Fruit fly (Drosophila melanogaster) whole organism, embryonic: ENCODE measurements around the gene Drsl1.

Source experiments
- Aef1 ChIP-seq: fragments of 200-800 bp; sonication (Bioruptor generic); IDR thresholded peaks from 3 replicates; pipeline ENCODE4 v1.3.6; 2022; ENCODE audit warnings: missing biosample characterization, missing genetic modification characterization
- Atf3 ChIP-seq: fragments of 200-800 bp; sonication (Bioruptor generic); optimal IDR thresholded peaks from 3 replicates; lab custom pipeline; 2016; ENCODE audit warnings: missing biosample characterization, missing genetic modification characterization
- Bgb ChIP-seq: fragments of 200-800 bp; sonication (Bioruptor generic); IDR thresholded peaks from 2 replicates; pipeline ENCODE4 v1.3.6; 2022; ENCODE audit warnings: missing biosample characterization, missing genetic modification characterization; ENCODE audit not compliant: partially characterized antibody
- BtbVII ChIP-seq: fragments of 200-800 bp; sonication (Bioruptor generic); optimal IDR thresholded peaks from 3 replicates; lab custom pipeline; 2017; ENCODE audit warnings: missing biosample characterization, mild to moderate bottlenecking, missing genetic modification characterization
- CG12104 ChIP-seq: fragments of 200-800 bp; sonication (Bioruptor generic); optimal IDR thresholded peaks from 3 replicates; lab custom pipeline; 2016; ENCODE audit warnings: missing biosample characterization, missing genetic modification characterization
- CG13775 ChIP-seq: fragments of 200-800 bp; sonication (Bioruptor generic); optimal IDR thresholded peaks from 3 replicates; lab custom pipeline; 2017; ENCODE audit warnings: missing biosample characterization, mild to moderate bottlenecking, missing genetic modification characterization
- CG14710 ChIP-seq: fragments of 200-800 bp; sonication (Bioruptor generic); optimal IDR thresholded peaks from 3 replicates; lab custom pipeline; 2019; ENCODE audit warnings: missing biosample characterization, mild to moderate bottlenecking, missing genetic modification characterization, moderate library complexity
- CG15479 ChIP-seq: fragments of 200-800 bp; sonication (Bioruptor generic); optimal IDR thresholded peaks from 3 replicates; lab custom pipeline; 2019; ENCODE audit warnings: missing biosample characterization, mild to moderate bottlenecking, missing genetic modification characterization, moderate library complexity
- CG1602 ChIP-seq: fragments of 200-800 bp; sonication (Bioruptor generic); optimal IDR thresholded peaks from 3 replicates; lab custom pipeline; 2016; ENCODE audit warnings: missing biosample characterization, missing genetic modification characterization
- CG17361 ChIP-seq: fragments of 200-800 bp; sonication (Bioruptor generic); IDR thresholded peaks from 3 replicates; pipeline ENCODE4 v1.3.6; 2022; ENCODE audit warnings: missing biosample characterization, missing genetic modification characterization
- CG17385 ChIP-seq: fragments of 200-800 bp; sonication (Bioruptor generic); optimal IDR thresholded peaks from 3 replicates; lab custom pipeline; 2018; ENCODE audit warnings: missing biosample characterization, mild to moderate bottlenecking, missing genetic modification characterization
- CG3847 ChIP-seq: fragments of 200-800 bp; sonication (Bioruptor generic); IDR thresholded peaks from 2 replicates; pipeline ENCODE4 v1.3.6; 2022; ENCODE audit warnings: missing biosample characterization, missing genetic modification characterization
- CG4282 ChIP-seq: fragments of 200-800 bp; sonication (Bioruptor generic); optimal IDR thresholded peaks from 2 replicates; lab custom pipeline; 2016; ENCODE audit warnings: missing biosample characterization, missing genetic modification characterization
- CG5180 ChIP-seq: fragments of 200-800 bp; sonication (Bioruptor generic); optimal IDR thresholded peaks from 3 replicates; lab custom pipeline; 2017; ENCODE audit warnings: missing biosample characterization, missing genetic modification characterization, mild to moderate bottlenecking, moderate library complexity, missing genetic modification reagents
- CG6689 ChIP-seq: fragments of 200-800 bp; sonication (Bioruptor generic); IDR thresholded peaks from 2 replicates; pipeline ENCODE4 v1.3.6; 2022; ENCODE audit warnings: missing biosample characterization, missing genetic modification characterization
- CG8765 ChIP-seq: fragments of 200-800 bp; sonication (Bioruptor generic); IDR thresholded peaks from 2 replicates; pipeline ENCODE4 v1.3.6; 2022; ENCODE audit warnings: missing biosample characterization, missing genetic modification characterization
- CG9817 ChIP-seq: fragments of 200-800 bp; sonication (Bioruptor generic); optimal IDR thresholded peaks from 2 replicates; lab custom pipeline; 2018; ENCODE audit warnings: missing biosample characterization, mild to moderate bottlenecking, missing genetic modification characterization, moderate library complexity
- CG9876 ChIP-seq: fragments of 200-800 bp; sonication (Bioruptor generic); optimal IDR thresholded peaks from 2 replicates; lab custom pipeline; 2016; ENCODE audit warnings: missing biosample characterization, missing genetic modification characterization
- Chrac-16 ChIP-seq: fragments of 200-800 bp; sonication (Bioruptor generic); optimal IDR thresholded peaks from 3 replicates; lab custom pipeline; 2016; ENCODE audit warnings: missing biosample characterization, missing genetic modification characterization
- Ets65A ChIP-seq: fragments of 200-800 bp; sonication (Bioruptor generic); peaks from one replicate; lab custom pipeline; 2016; ENCODE audit warnings: missing biosample characterization, missing genetic modification characterization
- HLH3B ChIP-seq: fragments of 200-800 bp; sonication (Bioruptor generic); IDR thresholded peaks from 2 replicates; pipeline ENCODE4 v1.3.6; 2022; ENCODE audit warnings: missing biosample characterization, missing genetic modification characterization
- MBD-R2 ChIP-seq: fragments of 200-800 bp; sonication (Bioruptor generic); IDR thresholded peaks from 2 replicates; pipeline ENCODE4 v1.3.6; 2022; ENCODE audit warnings: missing biosample characterization, missing genetic modification characterization
- MTF-1 ChIP-seq: fragments of 200-800 bp; sonication (Bioruptor generic); optimal IDR thresholded peaks from 2 replicates; lab custom pipeline; 2018; ENCODE audit warnings: missing biosample characterization, mild to moderate bottlenecking, missing genetic modification characterization, borderline replicate concordance
- Mad ChIP-seq: fragments of 200-800 bp; sonication (Bioruptor generic); optimal IDR thresholded peaks from 2 replicates; lab custom pipeline; 2016; ENCODE audit warnings: missing biosample characterization, missing genetic modification characterization
- Max ChIP-seq: fragments of 200-800 bp; sonication (Bioruptor generic); optimal IDR thresholded peaks from 2 replicates; lab custom pipeline; 2016; ENCODE audit warnings: missing biosample characterization, mild to moderate bottlenecking, missing genetic modification characterization
- Med ChIP-seq: fragments of 200-800 bp; sonication (Bioruptor generic); peaks from one replicate; lab custom pipeline; 2016; ENCODE audit warnings: missing biosample characterization, missing genetic modification characterization, mild to moderate bottlenecking, inconsistent platforms, moderate library complexity
- Oaz ChIP-seq: fragments of 200-800 bp; sonication (Bioruptor generic); IDR thresholded peaks from 2 replicates; pipeline ENCODE4 v1.3.6; 2022; ENCODE audit warnings: missing biosample characterization, missing genetic modification characterization
- Optix ChIP-seq: fragments of 200-800 bp; sonication (Bioruptor generic); IDR thresholded peaks from 3 replicates; pipeline ENCODE4 v1.3.6; 2022; ENCODE audit warnings: missing biosample characterization, missing genetic modification characterization
- Side ChIP-seq: fragments of 200-800 bp; sonication (Bioruptor generic); optimal IDR thresholded peaks from 2 replicates; lab custom pipeline; 2016; ENCODE audit warnings: missing biosample characterization, missing genetic modification characterization
- Trl ChIP-seq, 3 experiments: fragments of >200 bp in 2 of 3; fragments of 200-800 bp in 1 of 3; sonication (Bioruptor generic) in 1 of 3; optimal IDR thresholded peaks; 2 replicates in 1 of 3; 3 replicates in 2 of 3; lab custom pipeline; 2016 to 2017; ENCODE audit warnings: missing biosample characterization in 1 of 3, missing genetic modification characterization in 1 of 3
- ab ChIP-seq: fragments of 200-800 bp; sonication (Bioruptor generic); optimal IDR thresholded peaks from 2 replicates; lab custom pipeline; 2016; ENCODE audit warnings: missing biosample characterization, missing genetic modification characterization
- cad ChIP-seq: fragments of >200 bp; optimal IDR thresholded peaks from 2 replicates; lab custom pipeline; 2017; ENCODE audit warnings: missing biosample characterization, missing genetic modification characterization
- cg ChIP-seq: fragments of 200-800 bp; sonication (Bioruptor generic); optimal IDR thresholded peaks from 3 replicates; lab custom pipeline; 2019; ENCODE audit warnings: missing biosample characterization, mild to moderate bottlenecking, missing genetic modification characterization, moderate library complexity
- croc ChIP-seq: fragments of 200-800 bp; sonication (Bioruptor generic); conservative IDR thresholded peaks from 3 replicates; pipeline ENCODE4 v1.3.6; 2022; ENCODE audit warnings: missing biosample characterization, missing genetic modification characterization
- dpn ChIP-seq, 2 experiments: fragments of 200-800 bp; sonication (Bioruptor generic); optimal IDR thresholded peaks; 3 replicates each; lab custom pipeline; 2016; ENCODE audit warnings: missing biosample characterization in 2 of 2, missing genetic modification characterization in 2 of 2
- gro ChIP-seq: fragments of 200-800 bp; sonication (Bioruptor generic); optimal IDR thresholded peaks from 2 replicates; lab custom pipeline; 2016; ENCODE audit warnings: missing biosample characterization, missing genetic modification characterization
- gsb-n ChIP-seq: fragments of 200-800 bp; sonication (Bioruptor generic); optimal IDR thresholded peaks from 3 replicates; lab custom pipeline; 2018; ENCODE audit warnings: missing biosample characterization, mild to moderate bottlenecking, missing genetic modification characterization
- ham ChIP-seq: fragments of 200-800 bp; sonication (Bioruptor generic); IDR thresholded peaks from 2 replicates; pipeline ENCODE4 v1.3.6; 2022; ENCODE audit warnings: missing biosample characterization, missing genetic modification characterization
- lilli ChIP-seq: fragments of 200-800 bp; sonication (Bioruptor generic); optimal IDR thresholded peaks from 3 replicates; lab custom pipeline; 2016; ENCODE audit warnings: missing biosample characterization, missing genetic modification characterization
- luna ChIP-seq: fragments of 200-800 bp; sonication (Bioruptor generic); optimal IDR thresholded peaks from 2 replicates; lab custom pipeline; 2016; ENCODE audit warnings: missing biosample characterization, missing genetic modification characterization
- otp ChIP-seq: fragments of 200-800 bp; sonication (Bioruptor generic); IDR thresholded peaks from 3 replicates; pipeline ENCODE4, ENCODE4 v1.3.6; 2022; ENCODE audit warnings: missing biosample characterization, missing genetic modification characterization
- pita ChIP-seq: fragments of 200-800 bp; sonication (Bioruptor generic); optimal IDR thresholded peaks from 2 replicates; lab custom pipeline; 2017; ENCODE audit warnings: missing biosample characterization, mild to moderate bottlenecking, missing genetic modification characterization
- psq ChIP-seq: fragments of 200-800 bp; sonication (Bioruptor generic); optimal IDR thresholded peaks from 2 replicates; lab custom pipeline; 2017; ENCODE audit warnings: missing biosample characterization, missing genetic modification characterization
- pum ChIP-seq: fragments of 200-800 bp; sonication (Bioruptor generic); optimal IDR thresholded peaks from 2 replicates; lab custom pipeline; 2016; ENCODE audit warnings: missing biosample characterization, missing genetic modification characterization
- schlank ChIP-seq: fragments of 200-800 bp; sonication (Bioruptor generic); optimal IDR thresholded peaks from 2 replicates; lab custom pipeline; 2018; ENCODE audit warnings: missing biosample characterization, mild to moderate bottlenecking, missing genetic modification characterization
- seq ChIP-seq: fragments of 200-800 bp; sonication (Bioruptor generic); IDR thresholded peaks from 2 replicates; pipeline ENCODE4 v1.3.6; 2022; ENCODE audit warnings: missing biosample characterization, missing genetic modification characterization
- sna ChIP-seq: fragments of 200-800 bp; sonication (Bioruptor generic); IDR thresholded peaks from 2 replicates; pipeline ENCODE4 v1.3.6; 2022; ENCODE audit warnings: missing biosample characterization, missing genetic modification characterization; ENCODE audit not compliant: partially characterized antibody
- sqz ChIP-seq: fragments of 200-800 bp; sonication (Bioruptor generic); optimal IDR thresholded peaks from 3 replicates; lab custom pipeline; 2018; ENCODE audit warnings: missing biosample characterization, mild to moderate bottlenecking, missing genetic modification characterization
- tna ChIP-seq: fragments of 200-800 bp; sonication (Bioruptor generic); IDR thresholded peaks from 2 replicates; pipeline ENCODE4 v1.3.6; 2022; ENCODE audit warnings: missing biosample characterization, missing genetic modification characterization; ENCODE audit not compliant: partially characterized antibody
- trh ChIP-seq: fragments of 200-800 bp; sonication (Bioruptor generic); optimal IDR thresholded peaks from 2 replicates; lab custom pipeline; 2016; ENCODE audit warnings: missing biosample characterization, missing genetic modification characterization
- zen ChIP-seq: fragments of 200-800 bp; sonication (Bioruptor generic); optimal IDR thresholded peaks from 3 replicates; lab custom pipeline; 2018; ENCODE audit warnings: missing biosample characterization, mild to moderate bottlenecking, missing genetic modification characterization, moderate library complexity

The Drsl1 gene

dm6 chr3L:3337345-3337928, 1.8 kb upstream of the Drsl1 start (continued):
- TF ChIP-seq Ets65A (GFP tag; lab: Kevin White, UChicago) (peak; percentile 69), cad (GFP tag; lab: Kevin White, UChicago) (peak; percentile 4), luna (GFP tag; lab: Kevin White, UChicago) (no peak), lilli (no peak), Aef1 (no peak), CG9876 (GFP tag; lab: Kevin White, UChicago) (no peak), CG9817 (tag; lab: Kevin White, UChicago) (no peak), CG17385 (GFP tag; lab: Kevin White, UChicago) (no peak), CG5180 (GFP tag; lab: Kevin White, UChicago) (no peak), Bgb (GFP tag; lab: Robert Waterston, UW) (no peak), Trl (optimal IDR thresholded peaks at IDR 0.05; lab: Kevin White, UChicago) (no peak), Trl (GFP tag; optimal IDR thresholded peaks at IDR 0.05; lab: Kevin White, UChicago) (no peak), CG14710 (tag; lab: Kevin White, UChicago) (no peak), Chrac-16 (GFP tag; lab: Kevin White, UChicago) (no peak), CG4282 (no peak), psq (GFP tag; lab: Kevin White, UChicago) (peak; percentile 88), pita (GFP tag; lab: Kevin White, UChicago) (no peak), croc (GFP tag; lab: Robert Waterston, UW) (no peak), seq (GFP tag; lab: Robert Waterston, UW) (no peak), sna (GFP tag; lab: Robert Waterston, UW) (no peak), Med (GFP tag; lab: Kevin White, UChicago) (peak; percentile 9), HLH3B (GFP tag; lab: Robert Waterston, UW) (no peak), ab (GFP tag; lab: Kevin White, UChicago) (no peak), schlank (no peak), Mad (GFP tag; lab: Kevin White, UChicago) (no peak), BtbVII (no peak), dpn (GFP tag; optimal IDR thresholded peaks at IDR 0.05; lab: Kevin White, UChicago) (no peak), trh (no peak), MBD-R2 (no peak), sqz (no peak)

- TF ChIP-seq CG12104 (GFP tag; lab: Kevin White, UChicago), result no peak
- TF ChIP-seq gro, result peak; percentile 38
- TF ChIP-seq ham, result no peak
- no peak for TF ChIP-seq CG1602 (GFP tag; lab: Kevin White, UChicago)
- TF ChIP-seq tna (GFP tag; lab: Robert Waterston, UW), result peak; percentile 59
- no peak for TF ChIP-seq pum (GFP tag; lab: Kevin White, UChicago)
- TF ChIP-seq Side (GFP tag; lab: Kevin White, UChicago), result peak; percentile 22
- no peak for TF ChIP-seq Oaz (GFP tag; lab: Robert Waterston, UW)
- peak; percentile 40 for TF ChIP-seq CG3847 (GFP tag; lab: Robert Waterston, UW)
- TF ChIP-seq otp, result peak; percentile 67; the same call in 2 of the 3 replicates
- TF ChIP-seq zen (tag; lab: Kevin White, UChicago), result peak; percentile 56
- TF ChIP-seq CG15479 (GFP tag; lab: Kevin White, UChicago), result no peak
- no peak for TF ChIP-seq cg (GFP tag; lab: Kevin White, UChicago)
- TF ChIP-seq CG8765 (GFP tag; lab: Robert Waterston, UW), result no peak
- no peak for TF ChIP-seq CG17361 (GFP tag; lab: Robert Waterston, UW)
- TF ChIP-seq CG13775 (GFP tag; lab: Kevin White, UChicago), result no peak
- no peak for TF ChIP-seq CG6689
- no peak for TF ChIP-seq gsb-n (tag; lab: Kevin White, UChicago)
- TF ChIP-seq Max (GFP tag; lab: Kevin White, UChicago), result no peak
- no peak for TF ChIP-seq Atf3 (GFP tag; lab: Kevin White, UChicago)
- no peak for TF ChIP-seq Optix (GFP tag; lab: Robert Waterston, UW)
- TF ChIP-seq MTF-1, result peak; percentile 13
These were observed 978 bp upstream of the Drsl1 start, which contains the start of the genes Drsl6 and kst for dm6 chr3L:3336368-3337164. Gene Drsl6, minus strand, starts transcription at chr3L:3336418. Gene kst, plus strand, starts transcription at chr3L:3336860.
